Worm (Caenorhabditis elegans): Measurements from ENCODE around the gene str-28.

ce11 chrV:7451421-7451820 is 21.3 kb downstream of the str-28 start, which contains the start of gene try-11:
- TF ChIP-seq aly-1 (tag; optimal IDR thresholded peaks at IDR 0.05) (no peak), ceh-36 (tag; optimal IDR thresholded peaks at IDR 0.05) (no peak), tra-4 (tag; optimal IDR thresholded peaks at IDR 0.05) (no peak), ets-7 (tag; optimal IDR thresholded peaks at IDR 0.05) (no peak), ama-1 (optimal IDR thresholded peaks at IDR 0.05) (no peak), flt-1 (GFP tag; IDR thresholded peaks at IDR 0.05) (no peak), tbx-11 (GFP tag; IDR thresholded peaks at IDR 0.05) (no peak), pes-1 (GFP tag; IDR thresholded peaks at IDR 0.05) (no peak), sea-1 (GFP tag; conservative IDR thresholded peaks at IDR 0.05) (no peak)

All from whole organism, early embryonic.